Worm (Caenorhabditis elegans) whole organism, L4/young adult: ENCODE results near the gene aakb-1.

Experiments
- W03F9.2 ChIP-seq: fragments of 150-350 bp; optimal IDR thresholded peaks from 2 replicates; lab custom pipeline; 2014; ENCODE audit warnings: missing biosample characterization, missing genetic modification characterization
- dao-5 ChIP-seq: sonication (generic microtip); optimal IDR thresholded peaks from 2 replicates; lab custom pipeline; 2016; ENCODE audit warnings: missing genotype, missing genetic modification characterization, moderate library complexity, missing compliant biosample characterization
- him-1 ChIP-seq: sonication (generic microtip); optimal IDR thresholded peaks from 2 replicates; lab custom pipeline; 2016; ENCODE audit warnings: missing genotype, missing genetic modification reagents, missing genetic modification characterization, missing compliant biosample characterization

The aakb-1 gene

ce11 chrX:13767282-13767681, 11.7 kb downstream of the aakb-1 start:
- TF ChIP-seq him-1 (tag; lab: Kevin White, UChicago) (no peak), dao-5 (tag; lab: Kevin White, UChicago) (no peak), W03F9.2 (tag; lab: Kevin White, UChicago) (no peak)

ce11 chrX:13768562-13768961, 13.0 kb downstream of the aakb-1 start:
- TF ChIP-seq dao-5 (tag; lab: Kevin White, UChicago): no peak
- TF ChIP-seq him-1 (tag; lab: Kevin White, UChicago): peak; percentile 58

ce11 chrX:13770508-13770978, 15.0 kb downstream of the aakb-1 start, which contains the start of gene nkb-3:
Gene nkb-3, minus strand, starts transcription at chrX:13770558.
- TF ChIP-seq W03F9.2 (tag; lab: Kevin White, UChicago): no peak
- no peak for TF ChIP-seq dao-5 (tag; lab: Kevin White, UChicago)
- no peak for TF ChIP-seq him-1 (tag; lab: Kevin White, UChicago)

ce11 chrX:13772734-13773133, 17.2 kb downstream of the aakb-1 start:
- no peak for TF ChIP-seq him-1 (tag; lab: Kevin White, UChicago)
- TF ChIP-seq dao-5 (tag; lab: Kevin White, UChicago): no peak
- no peak for TF ChIP-seq W03F9.2 (tag; lab: Kevin White, UChicago)

ce11 chrX:13774144-13774543, 18.6 kb downstream of the aakb-1 start:
- TF ChIP-seq W03F9.2 (tag; lab: Kevin White, UChicago) (no peak), him-1 (tag; lab: Kevin White, UChicago) (no peak), dao-5 (tag; lab: Kevin White, UChicago) (no peak)

ce11 chrX:13775508-13775907, 19.9 kb downstream of the aakb-1 start:
- TF ChIP-seq him-1 (tag; lab: Kevin White, UChicago) (no peak), W03F9.2 (tag; lab: Kevin White, UChicago) (no peak), dao-5 (tag; lab: Kevin White, UChicago) (no peak)

ce11 chrX:13781445-13782073, 26.0 kb downstream of the aakb-1 start:
- TF ChIP-seq W03F9.2 (tag; lab: Kevin White, UChicago): no peak
- TF ChIP-seq dao-5 (tag; lab: Kevin White, UChicago): no peak
- TF ChIP-seq him-1 (tag; lab: Kevin White, UChicago): no peak

ce11 chrX:13782074-13782462, 26.5 kb downstream of the aakb-1 start:
- TF ChIP-seq W03F9.2 (tag; lab: Kevin White, UChicago) (no peak), him-1 (tag; lab: Kevin White, UChicago) (no peak), dao-5 (tag; lab: Kevin White, UChicago) (no peak)

- TF ChIP-seq dao-5 (tag; lab: Kevin White, UChicago) (no peak), W03F9.2 (tag; lab: Kevin White, UChicago) (no peak)
These were observed 29.7 kb downstream of the aakb-1 start, which contains the start of gene F55F3.4 for ce11 chrX:13785268-13785667. Gene F55F3.4, plus strand, starts transcription at chrX:13785568.

- no peak for TF ChIP-seq him-1 (tag; lab: Kevin White, UChicago)
- TF ChIP-seq dao-5 (tag; lab: Kevin White, UChicago): no peak
- TF ChIP-seq W03F9.2 (tag; lab: Kevin White, UChicago): no peak
These were observed 35.0 kb downstream of the aakb-1 start, which contains the start of gene ZK1086.3 for ce11 chrX:13790532-13790931. Gene ZK1086.3, plus strand, starts transcription at chrX:13790832.

ce11 chrX:13793525-13793924, 38.0 kb downstream of the aakb-1 start, which contains the start of gene ZK1086.2:
Gene ZK1086.2, minus strand, starts transcription at chrX:13793625.
- TF ChIP-seq dao-5 (tag; lab: Kevin White, UChicago) (no peak), him-1 (tag; lab: Kevin White, UChicago) (no peak), W03F9.2 (tag; lab: Kevin White, UChicago) (no peak)

ce11 chrX:13803246-13803645, 47.7 kb downstream of the aakb-1 start:
- TF ChIP-seq W03F9.2 (tag; lab: Kevin White, UChicago) (no peak), dao-5 (tag; lab: Kevin White, UChicago) (no peak), him-1 (tag; lab: Kevin White, UChicago) (no peak)
